Fruit fly (Drosophila melanogaster) whole organism, embryonic: Measurements from ENCODE around the gene ZnT77C.

ENCODE experiments used
- Abd-B ChIP-seq: fragments of 200-800 bp; sonication (Bioruptor generic); optimal IDR thresholded peaks from 2 replicates; lab custom pipeline; 2018; ENCODE audit warnings: missing biosample characterization, mild to moderate bottlenecking, missing genetic modification characterization, moderate library complexity
- B-H1 ChIP-seq: fragments of 200-800 bp; sonication (Bioruptor generic); IDR thresholded peaks from 3 replicates; pipeline ENCODE4 v1.3.6; 2022; ENCODE audit warnings: missing biosample characterization, missing genetic modification characterization
- Blimp-1 ChIP-seq: fragments of 200-800 bp; sonication (Bioruptor generic); optimal IDR thresholded peaks from 3 replicates; lab custom pipeline; 2018; ENCODE audit warnings: missing biosample characterization, missing genetic modification characterization, mild to moderate bottlenecking, moderate library complexity, missing genetic modification reagents
- CG10543 ChIP-seq: fragments of 200-800 bp; sonication (Bioruptor generic); optimal IDR thresholded peaks from 3 replicates; lab custom pipeline; 2017; ENCODE audit warnings: missing biosample characterization, mild to moderate bottlenecking, missing genetic modification characterization, moderate library complexity
- CG11456 ChIP-seq: fragments of 200-800 bp; sonication (Bioruptor generic); IDR thresholded peaks from 3 replicates; pipeline ENCODE4 v1.3.6; 2022; ENCODE audit warnings: missing biosample characterization, missing genetic modification characterization
- CG13287 ChIP-seq: fragments of 200-800 bp; sonication (Bioruptor generic); IDR thresholded peaks from 2 replicates; pipeline ENCODE4 v1.3.6; 2022; ENCODE audit warnings: missing biosample characterization, missing genetic modification characterization; ENCODE audit not compliant: partially characterized antibody
- CG1647 ChIP-seq: fragments of 200-800 bp; sonication (Bioruptor generic); optimal IDR thresholded peaks from 3 replicates; lab custom pipeline; 2016; ENCODE audit warnings: missing biosample characterization, missing genetic modification characterization
- CG16779 ChIP-seq: fragments of 200-800 bp; sonication (Bioruptor generic); IDR thresholded peaks from 2 replicates; pipeline ENCODE4 v1.3.6; 2022; ENCODE audit warnings: missing biosample characterization, missing genetic modification characterization
- CG17829 ChIP-seq: fragments of 200-800 bp; optimal IDR thresholded peaks from 2 replicates; lab custom pipeline; 2019; ENCODE audit warnings: missing biosample characterization, mild to moderate bottlenecking, missing genetic modification characterization, moderate library complexity
- CG2202 ChIP-seq: fragments of 200-800 bp; sonication (Bioruptor generic); optimal IDR thresholded peaks from 2 replicates; lab custom pipeline; 2018; ENCODE audit warnings: missing biosample characterization, mild to moderate bottlenecking, missing genetic modification characterization
- CG2875 ChIP-seq: fragments of 200-800 bp; sonication (Bioruptor generic); optimal IDR thresholded peaks from 2 replicates; lab custom pipeline; 2017; ENCODE audit warnings: missing biosample characterization, mild to moderate bottlenecking, missing genetic modification characterization, missing genetic modification reagents
- CG31388 ChIP-seq: fragments of 200-800 bp; sonication (Bioruptor generic); optimal IDR thresholded peaks from 2 replicates; lab custom pipeline; 2016; ENCODE audit warnings: missing biosample characterization, missing genetic modification characterization
- CG33557 ChIP-seq: fragments of 200-800 bp; sonication (Bioruptor generic); optimal IDR thresholded peaks from 2 replicates; lab custom pipeline; 2019; ENCODE audit warnings: missing biosample characterization, mild to moderate bottlenecking, missing genetic modification characterization, moderate library complexity
- CG7839 ChIP-seq: fragments of 200-800 bp; sonication (Bioruptor generic); optimal IDR thresholded peaks from 3 replicates; lab custom pipeline; 2018; ENCODE audit warnings: missing biosample characterization, mild to moderate bottlenecking, missing genetic modification characterization, moderate library complexity
- CG8281 ChIP-seq: fragments of 200-800 bp; sonication (Bioruptor generic); optimal IDR thresholded peaks from 2 replicates; lab custom pipeline; 2018; ENCODE audit warnings: missing biosample characterization, mild to moderate bottlenecking, missing genetic modification characterization, moderate library complexity
- CG8388 ChIP-seq: fragments of 200-800 bp; sonication (Bioruptor generic); optimal IDR thresholded peaks from 2 replicates; lab custom pipeline; 2019; ENCODE audit warnings: missing biosample characterization, mild to moderate bottlenecking, missing genetic modification characterization, moderate library complexity
- CG9215 ChIP-seq: fragments of 200-800 bp; sonication (Bioruptor generic); IDR thresholded peaks from 2 replicates; pipeline ENCODE4 v1.3.6; 2022; ENCODE audit warnings: missing biosample characterization, missing genetic modification characterization
- CG9437 ChIP-seq: fragments of 200-800 bp; sonication (Bioruptor generic); optimal IDR thresholded peaks from 2 replicates; lab custom pipeline; 2018; ENCODE audit warnings: missing biosample characterization, mild to moderate bottlenecking, missing genetic modification characterization
- CoRest ChIP-seq: fragments of 200-800 bp; sonication (Bioruptor generic); optimal IDR thresholded peaks from 3 replicates; lab custom pipeline; 2018; ENCODE audit warnings: missing biosample characterization, mild to moderate bottlenecking, missing genetic modification characterization, moderate library complexity
- D19B ChIP-seq: fragments of 200-800 bp; sonication (Bioruptor generic); optimal IDR thresholded peaks from 2 replicates; lab custom pipeline; 2017; ENCODE audit warnings: missing biosample characterization, mild to moderate bottlenecking, missing genetic modification characterization
- Dbx ChIP-seq: fragments of 200-800 bp; sonication (Bioruptor generic); IDR thresholded peaks from 3 replicates; pipeline ENCODE4 v1.3.6; 2022; ENCODE audit warnings: missing biosample characterization, missing genetic modification characterization
- HLH4C ChIP-seq: fragments of 200-800 bp; sonication (Bioruptor generic); IDR thresholded peaks from 3 replicates; pipeline ENCODE4 v1.3.6; 2022; ENCODE audit warnings: missing biosample characterization, missing genetic modification characterization; ENCODE audit not compliant: partially characterized antibody
- Meics ChIP-seq: fragments of 200-800 bp; sonication (Bioruptor generic); optimal IDR thresholded peaks from 2 replicates; lab custom pipeline; 2017; ENCODE audit warnings: missing biosample characterization, mild to moderate bottlenecking, missing genetic modification characterization
- Rfx ChIP-seq: fragments of 200-800 bp; sonication (Bioruptor generic); IDR thresholded peaks from 2 replicates; pipeline ENCODE4 v1.3.6; 2022; ENCODE audit warnings: missing biosample characterization, missing genetic modification characterization
- Sox100B ChIP-seq: fragments of 200-800 bp; sonication (Bioruptor generic); optimal IDR thresholded peaks from 3 replicates; lab custom pipeline; 2018; ENCODE audit warnings: missing biosample characterization, mild to moderate bottlenecking, missing genetic modification characterization
- Tbp ChIP-seq: fragments of >200 bp; optimal IDR thresholded peaks from 2 replicates; lab custom pipeline; 2018; ENCODE audit warnings: missing biosample characterization, missing genetic modification characterization
- cas ChIP-seq: fragments of 200-800 bp; sonication (Bioruptor generic); IDR thresholded peaks from 2 replicates; pipeline ENCODE4 v1.3.6; 2022; ENCODE audit warnings: missing biosample characterization, missing genetic modification characterization
- chinmo ChIP-seq: fragments of 200-800 bp; sonication (Bioruptor generic); IDR thresholded peaks from 4 replicates; pipeline ENCODE4 v1.3.6; 2022; ENCODE audit warnings: missing biosample characterization, missing genetic modification characterization; ENCODE audit not compliant: partially characterized antibody
- croc ChIP-seq: fragments of 200-800 bp; sonication (Bioruptor generic); conservative IDR thresholded peaks from 3 replicates; pipeline ENCODE4 v1.3.6; 2022; ENCODE audit warnings: missing biosample characterization, missing genetic modification characterization
- dysf ChIP-seq: fragments of 200-800 bp; sonication (Bioruptor generic); IDR thresholded peaks from 3 replicates; pipeline ENCODE4 v1.3.6; 2022; ENCODE audit warnings: missing biosample characterization, missing genetic modification characterization
- gfzf ChIP-seq: fragments of 200-800 bp; sonication (Bioruptor generic); optimal IDR thresholded peaks from 2 replicates; lab custom pipeline; 2016; ENCODE audit warnings: missing biosample characterization, mild to moderate bottlenecking, missing genetic modification characterization, moderate library complexity
- grau ChIP-seq: fragments of 200-800 bp; optimal IDR thresholded peaks from 3 replicates; lab custom pipeline; 2019; ENCODE audit warnings: missing biosample characterization, mild to moderate bottlenecking, missing genetic modification characterization, moderate library complexity
- hbn ChIP-seq: fragments of 200-800 bp; sonication (Bioruptor generic); IDR thresholded peaks from 2 replicates; pipeline ENCODE4 v1.3.6; 2022; ENCODE audit warnings: missing biosample characterization, missing genetic modification characterization; ENCODE audit not compliant: partially characterized antibody
- her ChIP-seq: fragments of 200-800 bp; sonication (Bioruptor generic); optimal IDR thresholded peaks from 2 replicates; lab custom pipeline; 2016; ENCODE audit warnings: missing biosample characterization, missing genetic modification characterization
- ind ChIP-seq: fragments of 200-800 bp; sonication (Bioruptor generic); optimal IDR thresholded peaks from 3 replicates; lab custom pipeline; 2016; ENCODE audit warnings: missing biosample characterization, missing genetic modification characterization
- mld ChIP-seq: fragments of 200-800 bp; sonication (Bioruptor generic); IDR thresholded peaks from 3 replicates; pipeline ENCODE4 v1.3.6; 2022; ENCODE audit warnings: missing biosample characterization, missing genetic modification characterization; ENCODE audit not compliant: partially characterized antibody
- pnt ChIP-seq: fragments of 200-800 bp; sonication (Bioruptor generic); optimal IDR thresholded peaks from 3 replicates; lab custom pipeline; 2016; ENCODE audit warnings: missing biosample characterization, missing genetic modification characterization
- pum ChIP-seq: fragments of 200-800 bp; sonication (Bioruptor generic); optimal IDR thresholded peaks from 2 replicates; lab custom pipeline; 2016; ENCODE audit warnings: missing biosample characterization, missing genetic modification characterization
- sc ChIP-seq, 3 experiments: fragments of >200 bp in 2 of 3; fragments of 200-800 bp in 1 of 3; sonication (Bioruptor generic) in 1 of 3; optimal IDR thresholded peaks; 2 replicates in 2 of 3; 3 replicates in 1 of 3; lab custom pipeline; 2017; ENCODE audit warnings: mild to moderate bottlenecking in 1 of 3, missing biosample characterization in 1 of 3, missing genetic modification characterization in 1 of 3, missing genetic modification reagents in 1 of 3
- scrt ChIP-seq: fragments of 200-800 bp; sonication (Bioruptor generic); optimal IDR thresholded peaks from 2 replicates; lab custom pipeline; 2018; ENCODE audit warnings: missing biosample characterization, mild to moderate bottlenecking, missing genetic modification characterization, moderate library complexity
- sima ChIP-seq: fragments of 200-800 bp; sonication (Bioruptor generic); optimal IDR thresholded peaks from 2 replicates; lab custom pipeline; 2016; ENCODE audit warnings: missing biosample characterization, missing genetic modification characterization
- sna ChIP-seq: fragments of 200-800 bp; sonication (Bioruptor generic); IDR thresholded peaks from 2 replicates; pipeline ENCODE4 v1.3.6; 2022; ENCODE audit warnings: missing biosample characterization, missing genetic modification characterization; ENCODE audit not compliant: partially characterized antibody
- tio ChIP-seq: fragments of 200-800 bp; sonication (Bioruptor generic); optimal IDR thresholded peaks from 2 replicates; lab custom pipeline; 2017; ENCODE audit warnings: missing biosample characterization, missing genetic modification characterization, inconsistent platforms
- vnd ChIP-seq: fragments of 200-800 bp; sonication (Bioruptor generic); IDR thresholded peaks from 3 replicates; pipeline ENCODE4 v1.3.6; 2022; ENCODE audit warnings: missing biosample characterization, missing genetic modification characterization; ENCODE audit not compliant: partially characterized antibody
- vvl ChIP-seq: fragments of 200-800 bp; sonication (Bioruptor generic); IDR thresholded peaks from 2 replicates; pipeline ENCODE4 v1.3.6; 2022; ENCODE audit warnings: missing biosample characterization, missing genetic modification characterization
- zf30C ChIP-seq: fragments of 200-800 bp; sonication (Bioruptor generic); optimal IDR thresholded peaks from 3 replicates; lab custom pipeline; 2018; ENCODE audit warnings: missing biosample characterization, mild to moderate bottlenecking, missing genetic modification characterization
- zfh1 ChIP-seq: fragments of 200-800 bp; sonication (Bioruptor generic); IDR thresholded peaks from 3 replicates; pipeline ENCODE4 v1.3.6; 2022; ENCODE audit warnings: missing biosample characterization, missing genetic modification characterization

ZnT77C gene

DNA sequence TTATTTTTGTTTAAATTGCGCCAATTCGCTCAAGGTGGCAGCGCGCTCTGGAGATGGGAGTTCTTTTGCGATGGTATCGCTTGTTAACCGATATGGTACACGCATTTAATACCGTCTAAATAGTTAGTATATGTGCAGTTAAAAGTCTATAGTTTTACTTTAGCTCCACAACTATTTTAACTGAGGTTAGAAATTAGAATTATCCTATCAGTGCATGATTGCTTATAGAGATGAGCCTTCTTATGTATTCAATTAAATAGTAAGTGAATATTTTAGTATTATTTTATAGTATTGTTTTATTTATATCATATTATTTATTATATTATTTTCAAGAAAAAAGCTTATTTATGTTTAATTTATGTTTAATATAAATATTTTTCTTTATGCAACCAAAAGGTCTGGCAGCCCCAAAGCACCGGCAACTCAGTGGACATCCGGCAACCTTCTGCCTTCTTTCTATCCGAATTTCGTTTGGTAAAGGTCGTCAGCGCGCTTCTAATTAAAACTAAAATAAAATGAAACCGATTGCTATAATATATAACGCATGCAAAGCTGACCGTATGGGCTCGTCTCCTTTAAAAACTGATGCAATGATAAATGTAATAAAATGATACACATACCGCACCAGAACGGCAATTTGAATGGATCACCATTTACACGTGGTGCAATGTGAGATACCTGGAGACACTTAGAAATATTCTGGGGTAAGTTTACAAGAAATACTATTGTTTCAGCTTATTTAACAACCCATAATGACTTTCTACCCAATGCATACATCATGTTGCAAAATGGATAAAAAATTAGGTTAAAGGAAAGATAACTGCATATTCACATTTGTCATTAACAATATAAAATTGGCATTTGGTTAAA lies 41.7 kb downstream of the ZnT77C start, which contains the start of gene CG5199 (continued):
- TF ChIP-seq Dbx (GFP tag; lab: Robert Waterston, UW) (peak; percentile 75; the same call in 2 of the 3 replicates), pnt (GFP tag; lab: Kevin White, UChicago) (peak; percentile 70), CG8388 (peak; percentile 74), CG2202 (peak; percentile 10), sima (no peak), CG17829 (peak; percentile 89), Blimp-1 (GFP tag; lab: Kevin White, UChicago) (peak; percentile 61), Tbp (GFP tag; lab: Kevin White, UChicago) (peak; percentile 31), CG8281 (peak; percentile 17), CG7839 (tag; lab: Kevin White, UChicago) (peak; percentile 58), Meics (GFP tag; lab: Kevin White, UChicago) (peak; percentile 67), Sox100B (GFP tag; lab: Kevin White, UChicago) (peak; percentile 69), CG11456 (peak; percentile 57; the same call in 1 of the 3 replicates), chinmo (GFP tag; lab: Robert Waterston, UW) (no peak), CG2875 (GFP tag; lab: Kevin White, UChicago) (peak; percentile 43), sna (peak; percentile 60; the same call in 1 of the 2 replicates), CG16779 (GFP tag; lab: Robert Waterston, UW) (no peak), D19B (peak; percentile 89), cas (no peak), zf30C (GFP tag; lab: Kevin White, UChicago) (peak; percentile 86), scrt (GFP tag; lab: Kevin White, UChicago) (no peak), croc (peak; percentile 57), Rfx (GFP tag; lab: Robert Waterston, UW) (peak; percentile 67), CG9437 (GFP tag; lab: Kevin White, UChicago) (peak; percentile 72), Abd-B (GFP tag; lab: Kevin White, UChicago) (peak; percentile 91), B-H1 (GFP tag; lab: Robert Waterston, UW) (peak; percentile 32; the same call in 2 of the 3 replicates), pum (GFP tag; lab: Kevin White, UChicago) (peak; percentile 49), ind (peak; percentile 78), vnd (GFP tag; lab: Robert Waterston, UW) (peak; percentile 81), CG31388 (GFP tag; lab: Kevin White, UChicago) (peak; percentile 56), HLH4C (GFP tag; lab: Robert Waterston, UW) (peak; percentile 61; the same call in 1 of the 3 replicates), gfzf (GFP tag; lab: Kevin White, UChicago) (peak; percentile 33), CG13287 (GFP tag; lab: Robert Waterston, UW) (peak; percentile 79), tio (GFP tag; lab: Kevin White, UChicago) (peak; percentile 67), CoRest (peak; percentile 85), dysf (peak; percentile 77), sc (optimal IDR thresholded peaks at IDR 0.05; lab: Kevin White, UChicago) (no peak), sc (GFP tag; optimal IDR thresholded peaks at IDR 0.05; lab: Kevin White, UChicago) (peak; percentile 51), vvl (GFP tag; lab: Robert Waterston, UW) (peak; percentile 65), hbn (GFP tag; lab: Robert Waterston, UW) (peak; percentile 61), CG33557 (peak; percentile 62), her (GFP tag; lab: Kevin White, UChicago) (peak; percentile 13), CG1647 (GFP tag; lab: Kevin White, UChicago) (peak; percentile 25), zfh1 (GFP tag; lab: Robert Waterston, UW) (peak; percentile 62; the same call in 1 of the 3 replicates), mld (GFP tag; lab: Robert Waterston, UW) (no peak), CG10543 (GFP tag; lab: Kevin White, UChicago) (peak; percentile 47), CG9215 (GFP tag; lab: Robert Waterston, UW) (peak; percentile 80), grau (tag; lab: Kevin White, UChicago) (peak; percentile 76)
